Worm (Caenorhabditis elegans): Measurements from ENCODE around the gene ceh-54.
A peak's percentile ranks its signal among the peaks of the same experiment; 100 is the strongest.

ceh-54 gene

DNA sequence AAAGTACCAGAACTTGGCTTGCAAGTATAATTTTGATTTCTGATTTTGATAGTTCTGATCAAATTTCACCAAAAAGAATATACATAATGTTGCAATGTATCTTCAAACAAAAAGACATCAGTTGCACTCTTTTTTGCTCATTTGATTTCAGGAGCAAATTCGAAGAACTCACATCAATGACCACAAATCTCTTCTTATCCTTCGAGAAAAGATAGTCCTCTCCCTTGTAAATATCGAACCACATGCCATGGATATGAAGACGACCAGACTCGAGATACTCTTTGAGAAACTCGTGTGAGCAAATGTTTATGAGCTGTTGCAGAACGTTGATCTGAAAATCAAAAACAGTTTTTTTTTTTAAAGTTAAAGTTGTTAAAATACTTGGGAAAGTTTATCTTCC is 8.8 kb upstream of the ceh-54 start (continued):
- TF ChIP-seq unc-62 (GFP tag; optimal IDR thresholded peaks at IDR 0.05), result no peak
- TF ChIP-seq fos-1 (tag; optimal IDR thresholded peaks at IDR 0.05), result no peak
- no peak for TF ChIP-seq hlh-17 (GFP tag; optimal IDR thresholded peaks at IDR 0.05; ENCODE audit: borderline replicate concordance)
- TF ChIP-seq Y116A8C.19 (tag; optimal IDR thresholded peaks at IDR 0.05; ENCODE audit: borderline replicate concordance), result no peak
- TF ChIP-seq lin-15B (tag; optimal IDR thresholded peaks at IDR 0.05), result no peak
- peak; percentile 75 for TF ChIP-seq nhr-71 (tag; optimal IDR thresholded peaks at IDR 0.05)
- no peak for TF ChIP-seq grh-1 (GFP tag; IDR thresholded peaks at IDR 0.05)
- TF ChIP-seq swsn-7 (tag; optimal IDR thresholded peaks at IDR 0.05), result peak; percentile 13
- no peak for TF ChIP-seq ceh-63 (GFP tag; optimal IDR thresholded peaks at IDR 0.05)
- no peak for TF ChIP-seq sox-4 (tag; optimal IDR thresholded peaks at IDR 0.05)
- TF ChIP-seq lir-3 (tag; optimal IDR thresholded peaks at IDR 0.05; ENCODE audit: poor library complexity), result no peak
- TF ChIP-seq xbp-1 (tag; optimal IDR thresholded peaks at IDR 0.05), result no peak
- TF ChIP-seq nhr-76 (tag; optimal IDR thresholded peaks at IDR 0.05), result no peak
- no peak for TF ChIP-seq ceh-8 (GFP tag; optimal IDR thresholded peaks at IDR 0.05)
- no peak for TF ChIP-seq aly-2 (tag; optimal IDR thresholded peaks at IDR 0.05)
- TF ChIP-seq dsc-1 (tag; optimal IDR thresholded peaks at IDR 0.05), result no peak
- TF ChIP-seq F16B12.6 (tag; optimal IDR thresholded peaks at IDR 0.05), result no peak
- TF ChIP-seq irx-1 (tag; optimal IDR thresholded peaks at IDR 0.05), result no peak
- TF ChIP-seq jun-1 (tag; optimal IDR thresholded peaks at IDR 0.05), result no peak
- TF ChIP-seq elt-2 (tag; optimal IDR thresholded peaks at IDR 0.05), result no peak
- peak; percentile 55 for TF ChIP-seq nhr-19 (GFP tag; conservative IDR thresholded peaks at IDR 0.05)
- no peak for TF ChIP-seq ztf-11 (tag; optimal IDR thresholded peaks at IDR 0.05)
- no peak for TF ChIP-seq sup-37 (GFP tag; optimal IDR thresholded peaks at IDR 0.05)
- TF ChIP-seq ceh-88 (GFP tag; IDR thresholded peaks at IDR 0.05), result no peak
- no peak for TF ChIP-seq dpl-1 (GFP tag; optimal IDR thresholded peaks at IDR 0.05)
- no peak for TF ChIP-seq mab-9 (GFP tag; IDR thresholded peaks at IDR 0.05)
- TF ChIP-seq sptf-1 (tag; optimal IDR thresholded peaks at IDR 0.05), result no peak
- TF ChIP-seq fkh-10 (GFP tag; optimal IDR thresholded peaks at IDR 0.05), result no peak

- TF ChIP-seq ceh-90 (tag; optimal IDR thresholded peaks at IDR 0.05), result no peak
- TF ChIP-seq egl-27 (tag; optimal IDR thresholded peaks at IDR 0.05), result no peak
- TF ChIP-seq fos-1 (tag; optimal IDR thresholded peaks at IDR 0.05), result no peak
- peak; percentile 71 for TF ChIP-seq nhr-71 (tag; optimal IDR thresholded peaks at IDR 0.05)
- TF ChIP-seq blmp-1 (tag; optimal IDR thresholded peaks at IDR 0.05), result peak; percentile 83
- no peak for TF ChIP-seq fkh-10 (GFP tag; optimal IDR thresholded peaks at IDR 0.05)
- no peak for TF ChIP-seq dsc-1 (tag; optimal IDR thresholded peaks at IDR 0.05)
- TF ChIP-seq ama-1 (optimal IDR thresholded peaks at IDR 0.05), result no peak
- no peak for TF ChIP-seq nhr-76 (tag; optimal IDR thresholded peaks at IDR 0.05)
- TF ChIP-seq elt-2 (tag; optimal IDR thresholded peaks at IDR 0.05), result no peak
- TF ChIP-seq elt-3 (tag; optimal IDR thresholded peaks at IDR 0.05), result peak in 2 of 6 experiments; percentile 59 to 87
- TF ChIP-seq nhr-12 (tag; optimal IDR thresholded peaks at IDR 0.05), result no peak
- TF ChIP-seq tbx-2 (tag; optimal IDR thresholded peaks at IDR 0.05), result peak; percentile 17
- TF ChIP-seq nhr-11 (tag; optimal IDR thresholded peaks at IDR 0.05), result no peak
- TF ChIP-seq hlh-4 (tag; optimal IDR thresholded peaks at IDR 0.05), result no peak
- TF ChIP-seq grh-1 (GFP tag; IDR thresholded peaks at IDR 0.05), result 0 out of 2 replicates have a peak, but pooled peaks have one; percentile 20
- TF ChIP-seq irx-1 (tag; optimal IDR thresholded peaks at IDR 0.05), result no peak
- no peak for TF ChIP-seq zag-1 (tag; optimal IDR thresholded peaks at IDR 0.05)
- peak; percentile 32 for TF ChIP-seq nhr-90 (tag; optimal IDR thresholded peaks at IDR 0.05; ENCODE audit: poor library complexity)
- TF ChIP-seq C16A3.4 (tag; optimal IDR thresholded peaks at IDR 0.05), result peak; percentile 12
- TF ChIP-seq dpl-1 (GFP tag; optimal IDR thresholded peaks at IDR 0.05), result no peak
- TF ChIP-seq lin-14 (GFP tag; optimal IDR thresholded peaks at IDR 0.05), result peak; percentile 46
- TF ChIP-seq sptf-1 (tag; optimal IDR thresholded peaks at IDR 0.05), result no peak
- peak; percentile 36 for TF ChIP-seq nhr-47 (tag; optimal IDR thresholded peaks at IDR 0.05)
- TF ChIP-seq snu-23 (GFP tag; optimal IDR thresholded peaks at IDR 0.05), result peak; percentile 57
- peak; percentile 13 for TF ChIP-seq nhr-85 (tag)
- peak; percentile 45 for TF ChIP-seq nhr-20 (tag; optimal IDR thresholded peaks at IDR 0.05)
- TF ChIP-seq pqm-1 (tag; optimal IDR thresholded peaks at IDR 0.05), result no peak
- no peak for TF ChIP-seq ztf-11 (tag; optimal IDR thresholded peaks at IDR 0.05)
- no peak for TF ChIP-seq isw-1 (GFP tag; IDR thresholded peaks at IDR 0.05)
- peak; percentile 9 for TF ChIP-seq rnt-1 (tag; optimal IDR thresholded peaks at IDR 0.05)
- no peak for TF ChIP-seq vab-15 (tag; optimal IDR thresholded peaks at IDR 0.05)
- TF ChIP-seq ztf-4 (tag; optimal IDR thresholded peaks at IDR 0.05), result peak; percentile 30
- TF ChIP-seq nhr-84 (tag; optimal IDR thresholded peaks at IDR 0.05), result no peak
- no peak for TF ChIP-seq pax-3 (tag; optimal IDR thresholded peaks at IDR 0.05)
Measured at ce11 chrX:6201542-6201941, 7.5 kb upstream of the ceh-54 start.

Measured in whole organism, L1 larva.